Fruit fly (Drosophila melanogaster) whole organism, embryonic: ENCODE results near the gene Ugt49B2.
A peak's percentile ranks its signal among the peaks of the same experiment; 100 is the strongest.

ENCODE experiments used
- CG11247 ChIP-seq: fragments of 200-800 bp; sonication (Bioruptor generic); IDR thresholded peaks from 2 replicates; pipeline ENCODE4 v1.3.6; 2022; ENCODE audit warnings: missing biosample characterization, missing genetic modification characterization
- CG11723 ChIP-seq: fragments of 200-800 bp; sonication (Bioruptor generic); optimal IDR thresholded peaks from 2 replicates; lab custom pipeline; 2017; ENCODE audit warnings: missing biosample characterization, mild to moderate bottlenecking, missing genetic modification characterization
- CG12299 ChIP-seq: fragments of 200-800 bp; sonication (Bioruptor generic); optimal IDR thresholded peaks from 2 replicates; lab custom pipeline; 2018; ENCODE audit warnings: missing biosample characterization, mild to moderate bottlenecking, missing genetic modification characterization
- CG15696 ChIP-seq: fragments of 200-800 bp; sonication (Bioruptor generic); optimal IDR thresholded peaks from 2 replicates; lab custom pipeline; 2019; ENCODE audit warnings: missing biosample characterization, mild to moderate bottlenecking, missing genetic modification characterization, moderate library complexity
- CG17568 ChIP-seq: fragments of 200-800 bp; sonication (Bioruptor generic); optimal IDR thresholded peaks from 2 replicates; lab custom pipeline; 2018; ENCODE audit warnings: missing biosample characterization, mild to moderate bottlenecking, missing genetic modification characterization, moderate library complexity
- CG18262 ChIP-seq: fragments of 200-800 bp; optimal IDR thresholded peaks from 3 replicates; lab custom pipeline; 2019; ENCODE audit warnings: missing biosample characterization, mild to moderate bottlenecking, missing genetic modification characterization, moderate library complexity
- CG2875 ChIP-seq: fragments of 200-800 bp; sonication (Bioruptor generic); optimal IDR thresholded peaks from 2 replicates; lab custom pipeline; 2017; ENCODE audit warnings: missing biosample characterization, mild to moderate bottlenecking, missing genetic modification characterization, missing genetic modification reagents
- CG30020 ChIP-seq: fragments of 200-800 bp; optimal IDR thresholded peaks from 2 replicates; lab custom pipeline; 2019; ENCODE audit warnings: missing biosample characterization, mild to moderate bottlenecking, missing genetic modification characterization, moderate library complexity
- CG31365 ChIP-seq: fragments of 200-800 bp; sonication (Bioruptor generic); optimal IDR thresholded peaks from 2 replicates; lab custom pipeline; 2018; ENCODE audit warnings: missing biosample characterization, mild to moderate bottlenecking, missing genetic modification characterization
- CG32767 ChIP-seq: fragments of 200-800 bp; sonication (Bioruptor generic); IDR thresholded peaks from 2 replicates; pipeline ENCODE4 v1.3.6; 2022; ENCODE audit warnings: missing biosample characterization, missing genetic modification characterization
- CG7357 ChIP-seq: fragments of 200-800 bp; sonication (Bioruptor generic); IDR thresholded peaks from 3 replicates; pipeline ENCODE4 v1.3.6; 2022; ENCODE audit warnings: missing biosample characterization, missing genetic modification characterization
- CG9215 ChIP-seq: fragments of 200-800 bp; sonication (Bioruptor generic); IDR thresholded peaks from 2 replicates; pipeline ENCODE4 v1.3.6; 2022; ENCODE audit warnings: missing biosample characterization, missing genetic modification characterization
- CG9932 ChIP-seq: fragments of 200-800 bp; sonication (Bioruptor generic); IDR thresholded peaks from 2 replicates; pipeline ENCODE4 v1.3.6; 2022; ENCODE audit warnings: missing biosample characterization, missing genetic modification characterization
- D19A ChIP-seq: fragments of 200-800 bp; optimal IDR thresholded peaks from 3 replicates; lab custom pipeline; 2019; ENCODE audit warnings: missing biosample characterization, mild to moderate bottlenecking, missing genetic modification characterization, moderate library complexity
- D19B ChIP-seq: fragments of 200-800 bp; sonication (Bioruptor generic); optimal IDR thresholded peaks from 2 replicates; lab custom pipeline; 2017; ENCODE audit warnings: missing biosample characterization, mild to moderate bottlenecking, missing genetic modification characterization
- Dll ChIP-seq: fragments of 200-800 bp; sonication (Bioruptor generic); IDR thresholded peaks from 4 replicates; pipeline ENCODE4 v1.3.6; 2022; ENCODE audit warnings: missing biosample characterization, missing genetic modification characterization; ENCODE audit not compliant: partially characterized antibody
- Elba2 ChIP-seq: fragments of 200-800 bp; sonication (Bioruptor generic); optimal IDR thresholded peaks from 3 replicates; lab custom pipeline; 2016; ENCODE audit warnings: missing biosample characterization, missing genetic modification characterization
- GATAe ChIP-seq: fragments of 200-800 bp; sonication (Bioruptor generic); conservative IDR thresholded peaks from 2 replicates; pipeline ENCODE4 v1.3.6; 2022; ENCODE audit warnings: missing biosample characterization, missing genetic modification characterization
- HHEX ChIP-seq: fragments of 200-800 bp; sonication (Bioruptor generic); optimal IDR thresholded peaks from 3 replicates; lab custom pipeline; 2017; ENCODE audit warnings: missing biosample characterization, mild to moderate bottlenecking, missing genetic modification characterization, missing genetic modification reagents
- HLH3B ChIP-seq: fragments of 200-800 bp; sonication (Bioruptor generic); IDR thresholded peaks from 2 replicates; pipeline ENCODE4 v1.3.6; 2022; ENCODE audit warnings: missing biosample characterization, missing genetic modification characterization
- Lhr ChIP-seq: fragments of 200-800 bp; sonication (Bioruptor generic); optimal IDR thresholded peaks from 3 replicates; lab custom pipeline; 2017; ENCODE audit warnings: mild to moderate bottlenecking, missing biosample characterization, missing genetic modification reagents, missing genetic modification characterization
- Lpt ChIP-seq: fragments of >200 bp; optimal IDR thresholded peaks from 2 replicates; lab custom pipeline; 2018; ENCODE audit warnings: missing biosample characterization, missing genetic modification characterization
- NK7.1 ChIP-seq: fragments of 200-800 bp; sonication (Bioruptor generic); optimal IDR thresholded peaks from 3 replicates; lab custom pipeline; 2016; ENCODE audit warnings: missing biosample characterization, missing genetic modification characterization
- Rx ChIP-seq: fragments of 200-800 bp; sonication (Bioruptor generic); IDR thresholded peaks from 2 replicates; pipeline ENCODE4 v1.3.6; 2022; ENCODE audit warnings: missing biosample characterization, missing genetic modification characterization
- Sin3A ChIP-seq: fragments of >200 bp; optimal IDR thresholded peaks from 2 replicates; lab custom pipeline; 2018
- Ssrp ChIP-seq: fragments of 200-800 bp; sonication (Bioruptor generic); optimal IDR thresholded peaks from 2 replicates; lab custom pipeline; 2018; ENCODE audit warnings: missing biosample characterization, mild to moderate bottlenecking, missing genetic modification characterization, moderate library complexity
- Stat92E ChIP-seq, 3 experiments: fragments of >200 bp in 2 of 3; fragments of 200-800 bp in 1 of 3; sonication (Bioruptor generic) in 1 of 3; optimal IDR thresholded peaks; 2 replicates each; lab custom pipeline; 2017 to 2019; ENCODE audit warnings: missing biosample characterization in 3 of 3, missing genetic modification characterization in 3 of 3, mild to moderate bottlenecking in 1 of 3, moderate library complexity in 1 of 3
- Taf1 ChIP-seq: fragments of 200-800 bp; sonication (Bioruptor generic); IDR thresholded peaks from 2 replicates; pipeline ENCODE4 v1.3.6; 2022; ENCODE audit warnings: missing biosample characterization, missing genetic modification characterization
- Xbp1 ChIP-seq: fragments of 200-800 bp; sonication (Bioruptor generic); optimal IDR thresholded peaks from 3 replicates; lab custom pipeline; 2016; ENCODE audit warnings: missing biosample characterization, mild to moderate bottlenecking, missing genetic modification characterization
- aop ChIP-seq: fragments of 200-800 bp; sonication (Bioruptor generic); IDR thresholded peaks from 2 replicates; pipeline ENCODE4 v1.3.6; 2022; ENCODE audit warnings: missing biosample characterization, missing genetic modification characterization
- ase ChIP-seq: fragments of 200-800 bp; sonication (Bioruptor generic); IDR thresholded peaks from 3 replicates; pipeline ENCODE4 v1.3.6; 2022; ENCODE audit warnings: missing biosample characterization, missing genetic modification characterization
- bab2 ChIP-seq: fragments of 200-800 bp; sonication (Bioruptor generic); optimal IDR thresholded peaks from 2 replicates; lab custom pipeline; 2016; ENCODE audit warnings: missing biosample characterization, missing genetic modification characterization
- bigmax ChIP-seq: fragments of 200-800 bp; sonication (Bioruptor generic); optimal IDR thresholded peaks from 2 replicates; lab custom pipeline; 2018; ENCODE audit warnings: missing biosample characterization, mild to moderate bottlenecking, missing genetic modification characterization
- br ChIP-seq: fragments of >200 bp; optimal IDR thresholded peaks from 2 replicates; lab custom pipeline; 2017
- cad ChIP-seq: fragments of >200 bp; optimal IDR thresholded peaks from 2 replicates; lab custom pipeline; 2017; ENCODE audit warnings: missing biosample characterization, missing genetic modification characterization
- croc ChIP-seq: fragments of 200-800 bp; sonication (Bioruptor generic); conservative IDR thresholded peaks from 3 replicates; pipeline ENCODE4 v1.3.6; 2022; ENCODE audit warnings: missing biosample characterization, missing genetic modification characterization
- cwo ChIP-seq: fragments of 200-800 bp; sonication (Bioruptor generic); optimal IDR thresholded peaks from 3 replicates; lab custom pipeline; 2017; ENCODE audit warnings: missing biosample characterization, missing genetic modification characterization, mild to moderate bottlenecking, moderate library complexity, missing genetic modification reagents
- dmrt11E ChIP-seq: fragments of 200-800 bp; sonication (Bioruptor generic); optimal IDR thresholded peaks from 3 replicates; lab custom pipeline; 2018; ENCODE audit warnings: missing biosample characterization, mild to moderate bottlenecking, missing genetic modification characterization, moderate library complexity
- dysf ChIP-seq: fragments of 200-800 bp; sonication (Bioruptor generic); IDR thresholded peaks from 3 replicates; pipeline ENCODE4 v1.3.6; 2022; ENCODE audit warnings: missing biosample characterization, missing genetic modification characterization
- eve ChIP-seq, 2 experiments: fragments of >200 bp; optimal IDR thresholded peaks; 2 replicates each; lab custom pipeline; 2017; ENCODE audit warnings: missing biosample characterization in 2 of 2, missing genetic modification characterization in 2 of 2
- grau ChIP-seq: fragments of 200-800 bp; optimal IDR thresholded peaks from 3 replicates; lab custom pipeline; 2019; ENCODE audit warnings: missing biosample characterization, mild to moderate bottlenecking, missing genetic modification characterization, moderate library complexity
- jigr1 ChIP-seq: fragments of 200-800 bp; sonication (Bioruptor generic); IDR thresholded peaks from 3 replicates; pipeline ENCODE4 v1.3.6; 2022; ENCODE audit warnings: missing biosample characterization, missing genetic modification characterization
- jing ChIP-seq: fragments of 200-800 bp; sonication (Bioruptor generic); optimal IDR thresholded peaks from 2 replicates; lab custom pipeline; 2018; ENCODE audit warnings: missing biosample characterization, mild to moderate bottlenecking, missing genetic modification characterization
- nmo ChIP-seq: fragments of 200-800 bp; sonication (Bioruptor generic); optimal IDR thresholded peaks from 2 replicates; lab custom pipeline; 2018; ENCODE audit warnings: missing biosample characterization, mild to moderate bottlenecking, missing genetic modification characterization, moderate library complexity
- pfk ChIP-seq: fragments of 200-800 bp; sonication (Bioruptor generic); optimal IDR thresholded peaks from 2 replicates; lab custom pipeline; 2018; ENCODE audit warnings: missing biosample characterization, mild to moderate bottlenecking, missing genetic modification characterization, moderate library complexity
- prd ChIP-seq, 3 experiments: fragments of >200 bp in 2 of 3; fragments of 200-800 bp in 1 of 3; sonication (Bioruptor generic) in 1 of 3; optimal IDR thresholded peaks in 2 of 3; IDR thresholded peaks in 1 of 3; 2 replicates in 2 of 3; 3 replicates in 1 of 3; pipeline versions ENCODE4 v1.3.6 to Lab custom; 2017 to 2022; ENCODE audit warnings: missing biosample characterization in 1 of 3, missing genetic modification characterization in 1 of 3
- row ChIP-seq: fragments of 200-800 bp; sonication (Bioruptor generic); IDR thresholded peaks from 3 replicates; pipeline ENCODE4 v1.3.6; 2022; ENCODE audit warnings: missing biosample characterization, missing genetic modification characterization
- shn ChIP-seq: fragments of 200-800 bp; sonication (Bioruptor generic); optimal IDR thresholded peaks from 3 replicates; lab custom pipeline; 2016; ENCODE audit warnings: missing biosample characterization, missing genetic modification characterization
- ssp ChIP-seq: fragments of 200-800 bp; sonication (Bioruptor generic); IDR thresholded peaks from 2 replicates; pipeline ENCODE4 v1.3.6; 2022; ENCODE audit warnings: missing biosample characterization, missing genetic modification characterization
- vnd ChIP-seq: fragments of 200-800 bp; sonication (Bioruptor generic); IDR thresholded peaks from 3 replicates; pipeline ENCODE4 v1.3.6; 2022; ENCODE audit warnings: missing biosample characterization, missing genetic modification characterization; ENCODE audit not compliant: partially characterized antibody
- zen ChIP-seq: fragments of 200-800 bp; sonication (Bioruptor generic); optimal IDR thresholded peaks from 3 replicates; lab custom pipeline; 2018; ENCODE audit warnings: missing biosample characterization, mild to moderate bottlenecking, missing genetic modification characterization, moderate library complexity

The Ugt49B2 gene

dm6 chr3R:21378595-21378994 lies 20.9 kb downstream of the Ugt49B2 start, which contains the start of gene tin (continued):
- TF ChIP-seq zen (tag; lab: Kevin White, UChicago) (peak; percentile 96), CG32767 (GFP tag; lab: Robert Waterston, UW) (peak; percentile 96), aop (peak; percentile 64; the same call in 1 of the 2 replicates), Stat92E (GFP tag; optimal IDR thresholded peaks at IDR 0.05; lab: Kevin White, UChicago) (peak in 1 of 3 experiments; percentile 78), CG11723 (GFP tag; lab: Kevin White, UChicago) (peak; percentile 86), pfk (GFP tag; lab: Kevin White, UChicago) (no peak), CG17568 (GFP tag; lab: Kevin White, UChicago) (peak; percentile 90), NK7.1 (GFP tag; lab: Kevin White, UChicago) (no peak), Lpt (GFP tag; lab: Kevin White, UChicago) (no peak), Elba2 (GFP tag; lab: Kevin White, UChicago) (peak; percentile 62), CG30020 (tag; lab: Kevin White, UChicago) (peak; percentile 67), dysf (GFP tag; lab: Robert Waterston, UW) (peak; percentile 95), CG18262 (tag; lab: Kevin White, UChicago) (peak; percentile 96), D19B (GFP tag; lab: Kevin White, UChicago) (peak; percentile 55), Xbp1 (GFP tag; lab: Kevin White, UChicago) (peak; percentile 90), grau (tag; lab: Kevin White, UChicago) (peak; percentile 92), ssp (GFP tag; lab: Robert Waterston, UW) (peak; percentile 88), jing (GFP tag; lab: Kevin White, UChicago) (peak; percentile 46), Taf1 (GFP tag; lab: Robert Waterston, UW) (peak; percentile 74), cwo (GFP tag; lab: Kevin White, UChicago) (peak; percentile 76), bab2 (GFP tag; lab: Kevin White, UChicago) (peak; percentile 14), ase (GFP tag; lab: Robert Waterston, UW) (peak; percentile 93), prd (optimal IDR thresholded peaks at IDR 0.05; lab: Kevin White, UChicago) (no peak), prd (GFP tag; IDR thresholded peaks at IDR 0.05; lab: Robert Waterston, UW) (peak; percentile 98), CG2875 (GFP tag; lab: Kevin White, UChicago) (peak; percentile 90), CG31365 (tag; lab: Kevin White, UChicago) (peak; percentile 50), dmrt11E (tag; lab: Kevin White, UChicago) (peak; percentile 95), eve (GFP tag; optimal IDR thresholded peaks at IDR 0.05; lab: Kevin White, UChicago) (no peak), Ssrp (tag; lab: Kevin White, UChicago) (peak; percentile 88), CG11247 (GFP tag; lab: Robert Waterston, UW) (peak; percentile 94), CG7357 (GFP tag; lab: Robert Waterston, UW) (peak; percentile 83), CG9932 (GFP tag; lab: Robert Waterston, UW) (peak; percentile 88), br (no peak), bigmax (GFP tag; lab: Kevin White, UChicago) (peak; percentile 32), CG9215 (GFP tag; lab: Robert Waterston, UW) (no peak; the same call in 1 of the 2 replicates), D19A (tag; lab: Kevin White, UChicago) (peak; percentile 92), GATAe (GFP tag; lab: Robert Waterston, UW) (peak; percentile 76), HHEX (peak; percentile 84), jigr1 (GFP tag; lab: Robert Waterston, UW) (peak; percentile 72; the same call in 1 of the 3 replicates), cad (no peak), row (peak; percentile 98), nmo (GFP tag; lab: Kevin White, UChicago) (peak; percentile 96), vnd (GFP tag; lab: Robert Waterston, UW) (peak; percentile 67), CG15696 (tag; lab: Kevin White, UChicago) (peak; percentile 94), croc (GFP tag; lab: Robert Waterston, UW) (peak; percentile 91), Lhr (GFP tag; lab: Kevin White, UChicago) (peak; percentile 83), Sin3A (lab: Kevin White, UChicago) (no peak), Dll (GFP tag; lab: Robert Waterston, UW) (peak; percentile 92), Rx (peak; percentile 89), CG12299 (tag; lab: Kevin White, UChicago) (peak; percentile 92), HLH3B (GFP tag; lab: Robert Waterston, UW) (peak; percentile 97), shn (GFP tag; lab: Kevin White, UChicago) (no peak)
